Fruit fly (Drosophila melanogaster) whole organism: ENCODE measurements around the gene ato.

Experiments used
- CG8478 ChIP-seq: fragments of >200 bp; optimal IDR thresholded peaks from 2 replicates; lab custom pipeline; 2018; ENCODE audit warnings: inconsistent platforms
- Dll ChIP-seq: fragments of >200 bp; optimal IDR thresholded peaks from 2 replicates; lab custom pipeline; 2017
- EcR ChIP-seq, 2 experiments: fragments of >200 bp; optimal IDR thresholded peaks; 2 replicates each; lab custom pipeline; 2017; ENCODE audit warnings: missing biosample characterization in 2 of 2, missing genetic modification characterization in 2 of 2, missing genetic modification reagents in 2 of 2
- pan ChIP-seq: fragments of >200 bp; optimal IDR thresholded peaks from 2 replicates; lab custom pipeline; 2017
- psq ChIP-seq: fragments of >200 bp; optimal IDR thresholded peaks from 2 replicates; lab custom pipeline; 2017
- usp ChIP-seq: fragments of >200 bp; optimal IDR thresholded peaks from 2 replicates; lab custom pipeline; 2017; ENCODE audit warnings: missing biosample characterization, missing genetic modification characterization, mixed read lengths

- no peak for TF ChIP-seq usp (GFP tag; lab: Kevin White, UChicago)
- no peak for TF ChIP-seq psq (lab: Kevin White, UChicago)
- no peak for TF ChIP-seq EcR (GFP tag; optimal IDR thresholded peaks at IDR 0.05; lab: Kevin White, UChicago)
- no peak for TF ChIP-seq pan (lab: Kevin White, UChicago)
- TF ChIP-seq Dll (lab: Kevin White, UChicago) = no peak
- no peak for TF ChIP-seq CG8478 (lab: Kevin White, UChicago)
Measured at dm6 chr3R:8290940-8291339, 13.1 kb downstream of the ato start, which contains the start of gene CG31464.
